Fruit fly (Drosophila melanogaster): ENCODE results near the gene Stip1.

The Stip1 gene

dm6 chr2L:285596-286023, 9.3 kb upstream of the Stip1 start (continued):
- TF ChIP-seq CG17385 (GFP tag; optimal IDR thresholded peaks at IDR 0.05) (peak; percentile 48), usp (GFP tag; optimal IDR thresholded peaks at IDR 0.05) (no peak), bbx (GFP tag; IDR thresholded peaks at IDR 0.05; ENCODE audit: partially characterized antibody) (peak; percentile 61; the same call in 1 of the 2 replicates), grau (tag; optimal IDR thresholded peaks at IDR 0.05) (peak; percentile 68), CG2889 (GFP tag; IDR thresholded peaks at IDR 0.05) (no peak), CG8089 (GFP tag; optimal IDR thresholded peaks at IDR 0.05) (peak; percentile 27), MBD-R2 (GFP tag; IDR thresholded peaks at IDR 0.05) (peak; percentile 77; the same call in 1 of the 2 replicates), Mes4 (GFP tag; optimal IDR thresholded peaks at IDR 0.05) (no peak), slou (GFP tag; optimal IDR thresholded peaks at IDR 0.05) (no peak), org-1 (GFP tag; optimal IDR thresholded peaks at IDR 0.05) (no peak), Fer3 (tag; optimal IDR thresholded peaks at IDR 0.05) (peak; percentile 45), vfl (GFP tag; optimal IDR thresholded peaks at IDR 0.05) (peak; percentile 9), Hr3 (GFP tag; optimal IDR thresholded peaks at IDR 0.05) (peak; percentile 29), onecut (GFP tag; IDR thresholded peaks at IDR 0.05) (peak; percentile 91), prd (optimal IDR thresholded peaks at IDR 0.05) (no peak), prd (GFP tag; IDR thresholded peaks at IDR 0.05) (no peak), CG12391 (tag; optimal IDR thresholded peaks at IDR 0.05) (peak; percentile 65), fd64A (GFP tag; optimal IDR thresholded peaks at IDR 0.05) (peak; percentile 16), ind (GFP tag; optimal IDR thresholded peaks at IDR 0.05) (peak; percentile 35), gsb-n (tag; optimal IDR thresholded peaks at IDR 0.05) (peak; percentile 44), peb (GFP tag; IDR thresholded peaks at IDR 0.05) (no peak), CG14667 (GFP tag; IDR thresholded peaks at IDR 0.05) (no peak), Dref (GFP tag; IDR thresholded peaks at IDR 0.05) (peak; percentile 43), CG6683 (GFP tag; optimal IDR thresholded peaks at IDR 0.05) (no peak), CG10431 (GFP tag; optimal IDR thresholded peaks at IDR 0.05) (peak; percentile 62), zfh1 (GFP tag; IDR thresholded peaks at IDR 0.05) (peak; percentile 60; the same call in 2 of the 3 replicates), CG12071 (GFP tag; optimal IDR thresholded peaks at IDR 0.05) (peak; percentile 43), Ravus (GFP tag; IDR thresholded peaks at IDR 0.05) (no peak), CG12219 (GFP tag; optimal IDR thresholded peaks at IDR 0.05) (peak; percentile 70), nerfin-1 (tag; optimal IDR thresholded peaks at IDR 0.05) (peak; percentile 22), nau (GFP tag; optimal IDR thresholded peaks at IDR 0.05) (no peak), Dfd (GFP tag; optimal IDR thresholded peaks at IDR 0.05) (no peak), B-H1 (GFP tag; IDR thresholded peaks at IDR 0.05) (no peak), CG31441 (GFP tag; IDR thresholded peaks at IDR 0.05) (no peak; the same call in 1 of the 2 replicates), CG2120 (GFP tag; optimal IDR thresholded peaks at IDR 0.05) (peak; percentile 71), eyg (GFP tag; optimal IDR thresholded peaks at IDR 0.05) (peak; percentile 7), fru (optimal IDR thresholded peaks at IDR 0.05) (no peak), CG1602 (GFP tag; optimal IDR thresholded peaks at IDR 0.05) (no peak), CG12236 (GFP tag; optimal IDR thresholded peaks at IDR 0.05) (no peak), ERR (GFP tag; optimal IDR thresholded peaks at IDR 0.05) (no peak), CG42726 (GFP tag; IDR thresholded peaks at IDR 0.05; ENCODE audit: partially characterized antibody) (peak; percentile 74), crp (GFP tag; optimal IDR thresholded peaks at IDR 0.05) (peak in 1 of 2 experiments; percentile 44), run (tag; optimal IDR thresholded peaks at IDR 0.05) (no peak), dm (GFP tag; optimal IDR thresholded peaks at IDR 0.05) (peak; percentile 8), CG11247 (GFP tag; IDR thresholded peaks at IDR 0.05) (no peak), stwl (tag; optimal IDR thresholded peaks at IDR 0.05) (peak; percentile 77), row (GFP tag; IDR thresholded peaks at IDR 0.05) (peak; percentile 73), cg (GFP tag; optimal IDR thresholded peaks at IDR 0.05) (peak; percentile 0), CG2678 (tag; optimal IDR thresholded peaks at IDR 0.05) (peak; percentile 69), gem (tag; optimal IDR thresholded peaks at IDR 0.05) (peak; percentile 72), Chrac-16 (GFP tag; optimal IDR thresholded peaks at IDR 0.05) (peak; percentile 19), tio (GFP tag; optimal IDR thresholded peaks at IDR 0.05) (no peak)
